Worm (Caenorhabditis elegans): Measurements from ENCODE around the gene ZK829.9.

DNA sequence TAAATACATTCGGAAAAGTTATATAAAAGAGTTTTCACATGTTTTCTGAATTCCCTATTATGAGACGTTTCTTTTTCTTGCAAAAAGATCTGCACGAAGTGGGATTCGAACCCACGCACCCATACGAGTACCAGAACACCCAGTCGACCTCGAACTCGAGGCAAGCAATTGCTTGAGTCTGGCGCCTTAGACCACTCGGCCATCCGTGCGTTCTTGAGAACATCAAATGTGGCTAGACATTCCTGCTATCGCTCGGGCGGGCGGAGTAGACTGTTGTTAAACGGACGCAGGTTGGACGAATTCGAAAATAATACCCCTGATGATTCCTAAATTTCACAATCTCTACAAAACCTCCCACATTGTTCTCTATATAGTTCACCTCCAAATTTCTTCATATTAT is 41.9 kb upstream of the ZK829.9 start:
- TF ChIP-seq ama-1 (optimal IDR thresholded peaks at IDR 0.05) (no peak), scrt-1 (GFP tag; IDR thresholded peaks at IDR 0.05) (peak; percentile 81), flt-1 (GFP tag; IDR thresholded peaks at IDR 0.05) (peak; percentile 84), ceh-36 (tag; optimal IDR thresholded peaks at IDR 0.05) (peak; percentile 64), tbx-37 (GFP tag; conservative IDR thresholded peaks at IDR 0.05) (peak; percentile 55), aly-1 (tag; optimal IDR thresholded peaks at IDR 0.05) (peak; percentile 48), hmg-4 (GFP tag; optimal IDR thresholded peaks at IDR 0.05) (no peak), ceh-13 (GFP tag; optimal IDR thresholded peaks at IDR 0.05) (peak; percentile 56), tbx-11 (GFP tag; IDR thresholded peaks at IDR 0.05) (peak; percentile 69), pes-1 (GFP tag; IDR thresholded peaks at IDR 0.05) (peak; percentile 82), hnd-1 (tag; optimal IDR thresholded peaks at IDR 0.05) (peak; percentile 31)
